Worm (Caenorhabditis elegans) whole organism, L4 larva: Measurements from ENCODE around the gene ttx-1.

Experiments used
- F49E8.2 ChIP-seq: sonication (generic microtip); optimal IDR thresholded peaks from 2 replicates; lab custom pipeline; 2016; ENCODE audit warnings: missing compliant biosample characterization, mild to moderate bottlenecking, missing genetic modification characterization, borderline replicate concordance
- T26A8.4 ChIP-seq: fragments of 200-800 bp; sonication (Bioruptor generic); IDR thresholded peaks from 2 replicates; pipeline ENCODE4 v1.3.6; 2022; ENCODE audit warnings: missing genetic modification characterization, missing compliant biosample characterization
- Y105C5A.15 ChIP-seq: fragments of 200-800 bp; sonication (Bioruptor generic); IDR thresholded peaks from 2 replicates; pipeline ENCODE4 v1.3.6; 2022; ENCODE audit warnings: missing genetic modification characterization, missing compliant biosample characterization
- Y48G9A.11 ChIP-seq: fragments of 200-800 bp; sonication (Bioruptor generic); IDR thresholded peaks from 2 replicates; pipeline ENCODE4 v1.3.6; 2022; ENCODE audit warnings: missing genetic modification reagents, missing genetic modification characterization, missing compliant biosample characterization
- Y5F2A.4 ChIP-seq: fragments of 200-800 bp; sonication (Bioruptor generic); optimal IDR thresholded peaks from 2 replicates; lab custom pipeline; 2018; ENCODE audit warnings: mild to moderate bottlenecking, missing genetic modification characterization, missing compliant biosample characterization
- Y75B8A.6 ChIP-seq: fragments of 200-800 bp; sonication (Bioruptor generic); IDR thresholded peaks from 2 replicates; pipeline ENCODE4 v1.3.6; 2022; ENCODE audit warnings: missing genetic modification reagents, missing genetic modification characterization, missing compliant biosample characterization
- aly-2 ChIP-seq: sonication (generic microtip); optimal IDR thresholded peaks from 2 replicates; lab custom pipeline; 2018; ENCODE audit warnings: missing biosample characterization, missing genetic modification characterization
- ama-1 ChIP-seq: fragments of 150-350 bp; optimal IDR thresholded peaks from 2 replicates; lab custom pipeline; 2014; ENCODE audit warnings: inconsistent platforms, mixed read lengths
- arid-1 ChIP-seq: fragments of 200-800 bp; sonication (Bioruptor generic); conservative IDR thresholded peaks from 2 replicates; pipeline ENCODE4 v1.3.6; 2022; ENCODE audit warnings: missing genetic modification reagents, missing genetic modification characterization, missing compliant biosample characterization
- ceh-20 ChIP-seq: fragments of 200-800 bp; sonication (Bioruptor generic); IDR thresholded peaks from 2 replicates; pipeline ENCODE4 v1.3.6; 2022; ENCODE audit warnings: missing genetic modification reagents, missing genetic modification characterization, missing compliant biosample characterization
- ceh-28 ChIP-seq: fragments of 150-350 bp; optimal IDR thresholded peaks from 2 replicates; lab custom pipeline; 2014; ENCODE audit warnings: missing biosample characterization, missing genetic modification reagents, missing genetic modification characterization
- ceh-82 ChIP-seq: sonication (generic microtip); optimal IDR thresholded peaks from 2 replicates; lab custom pipeline; 2017; ENCODE audit warnings: missing biosample characterization, missing genetic modification characterization
- cey-2 ChIP-seq: sonication (generic microtip); optimal IDR thresholded peaks from 3 replicates; lab custom pipeline; 2017; ENCODE audit warnings: missing genetic modification characterization, mild to moderate bottlenecking, missing compliant biosample characterization, antibody characterized with exemption, borderline replicate concordance; ENCODE audit not compliant: insufficient read depth
- ctbp-1 ChIP-seq: fragments of 200-800 bp; sonication (Bioruptor generic); IDR thresholded peaks from 2 replicates; pipeline ENCODE4 v1.3.6; 2022; ENCODE audit warnings: missing genetic modification reagents, missing genetic modification characterization, missing compliant biosample characterization
- daf-12 ChIP-seq: fragments of 150-350 bp; optimal IDR thresholded peaks from 2 replicates; lab custom pipeline; 2014; ENCODE audit warnings: missing biosample characterization, missing genetic modification reagents, missing genetic modification characterization
- daf-16 ChIP-seq, 3 experiments: sonication (generic microtip); optimal IDR thresholded peaks; 2 replicates each; lab custom pipeline; 2016 to 2017; ENCODE audit warnings: missing genetic modification characterization in 3 of 3, missing genetic modification reagents in 3 of 3, mild to moderate bottlenecking in 2 of 3, missing compliant biosample characterization in 2 of 3, missing biosample characterization in 1 of 3, moderate library complexity in 1 of 3
- dmd-8 ChIP-seq: fragments of 200-800 bp; sonication (Bioruptor generic); IDR thresholded peaks from 2 replicates; pipeline ENCODE4 v1.3.6; 2022; ENCODE audit warnings: missing genetic modification characterization, missing compliant biosample characterization
- dmd-9 ChIP-seq: fragments of 200-800 bp; sonication (Bioruptor generic); IDR thresholded peaks from 2 replicates; pipeline ENCODE4 v1.3.6; 2022; ENCODE audit warnings: missing genetic modification reagents, missing genetic modification characterization, missing compliant biosample characterization
- dve-1 ChIP-seq: sonication (generic microtip); optimal IDR thresholded peaks from 2 replicates; lab custom pipeline; 2017; ENCODE audit warnings: antibody characterized with exemption, mild to moderate bottlenecking, missing genetic modification characterization, missing compliant biosample characterization; ENCODE audit not compliant: insufficient read depth
- egl-43 ChIP-seq: fragments of 200-800 bp; sonication (Bioruptor generic); IDR thresholded peaks from 2 replicates; pipeline ENCODE4 v1.3.6; 2022; ENCODE audit warnings: missing genetic modification reagents, missing genetic modification characterization, missing compliant biosample characterization
- jun-1 ChIP-seq: fragments of 150-350 bp; optimal IDR thresholded peaks from 2 replicates; lab custom pipeline; 2014; ENCODE audit warnings: missing biosample characterization, missing genetic modification reagents, missing genetic modification characterization
- lim-7 ChIP-seq: fragments of 200-800 bp; sonication (Bioruptor generic); IDR thresholded peaks from 2 replicates; pipeline ENCODE4 v1.3.6; 2022; ENCODE audit warnings: missing genetic modification characterization, missing compliant biosample characterization
- lin-1 ChIP-seq: fragments of 200-800 bp; sonication (Bioruptor generic); IDR thresholded peaks from 2 replicates; pipeline ENCODE4 v1.3.6; 2022; ENCODE audit warnings: missing genetic modification reagents, missing genetic modification characterization, missing compliant biosample characterization
- lin-13 ChIP-seq: fragments of 150-350 bp; optimal IDR thresholded peaks from 2 replicates; lab custom pipeline; 2014; ENCODE audit warnings: missing biosample characterization, missing genetic modification reagents, missing genetic modification characterization
- lin-38 ChIP-seq: fragments of 200-800 bp; sonication (Bioruptor generic); IDR thresholded peaks from 2 replicates; pipeline ENCODE4 v1.3.6; 2022; ENCODE audit warnings: missing genetic modification reagents, missing genetic modification characterization, missing compliant biosample characterization
- lsy-2 ChIP-seq, 2 experiments: fragments of 150-350 bp in 1 of 2; sonication (generic microtip) in 1 of 2; optimal IDR thresholded peaks; 2 replicates each; lab custom pipeline; 2014 to 2017; ENCODE audit warnings: missing biosample characterization in 2 of 2, missing genetic modification characterization in 2 of 2
- madf-5 ChIP-seq, 2 experiments: fragments of 200-800 bp; sonication (Bioruptor generic); IDR thresholded peaks; 2 replicates each; pipeline ENCODE4 v1.3.6; 2022; ENCODE audit warnings: missing compliant biosample characterization in 2 of 2, missing genetic modification characterization in 2 of 2
- madf-9 ChIP-seq: fragments of 200-800 bp; sonication (Bioruptor generic); conservative IDR thresholded peaks from 2 replicates; pipeline ENCODE4 v1.3.6; 2022; ENCODE audit warnings: missing genetic modification reagents, missing genetic modification characterization, missing compliant biosample characterization
- mdt-29 ChIP-seq: fragments of 200-800 bp; sonication (Bioruptor generic); IDR thresholded peaks from 2 replicates; pipeline ENCODE4 v1.3.6; 2022; ENCODE audit warnings: missing genetic modification reagents, missing genetic modification characterization, missing compliant biosample characterization
- mep-1 ChIP-seq: fragments of 150-350 bp; sonication (generic microtip); optimal IDR thresholded peaks from 3 replicates; lab custom pipeline; 2014; ENCODE audit warnings: missing biosample characterization, missing genetic modification characterization
- mxl-2 ChIP-seq: fragments of 200-800 bp; sonication (Bioruptor generic); conservative IDR thresholded peaks from 2 replicates; pipeline ENCODE4 v1.3.6; 2022; ENCODE audit warnings: missing genetic modification reagents, missing genetic modification characterization, missing compliant biosample characterization
- nhr-102 ChIP-seq: sonication (generic microtip); optimal IDR thresholded peaks from 2 replicates; lab custom pipeline; 2016; ENCODE audit warnings: mild to moderate bottlenecking, missing genetic modification characterization, moderate library complexity, missing compliant biosample characterization
- nhr-111 ChIP-seq: fragments of 200-800 bp; sonication (Bioruptor generic); optimal IDR thresholded peaks from 2 replicates; lab custom pipeline; 2018; ENCODE audit warnings: mild to moderate bottlenecking, missing genetic modification characterization, missing compliant biosample characterization
- nhr-42 ChIP-seq: fragments of 200-800 bp; sonication (Bioruptor generic); IDR thresholded peaks from 2 replicates; pipeline ENCODE4 v1.3.6; 2022; ENCODE audit warnings: missing genetic modification characterization, missing compliant biosample characterization
- nhr-48 ChIP-seq: sonication (generic microtip); optimal IDR thresholded peaks from 2 replicates; lab custom pipeline; 2016; ENCODE audit warnings: mild to moderate bottlenecking, missing genetic modification characterization, missing compliant biosample characterization
- nhr-6 ChIP-seq: fragments of 150-350 bp; optimal IDR thresholded peaks from 2 replicates; lab custom pipeline; 2014; ENCODE audit warnings: missing biosample characterization, missing genetic modification characterization
- nhr-76 ChIP-seq: fragments of 150-350 bp; optimal IDR thresholded peaks from 2 replicates; lab custom pipeline; 2014; ENCODE audit warnings: missing biosample characterization, missing genetic modification characterization
- pha-4 ChIP-seq, 2 experiments: fragments of 150-350 bp in 1 of 2; fragments of 200-800 bp in 1 of 2; sonication (Bioruptor generic) in 1 of 2; IDR thresholded peaks in 1 of 2; optimal IDR thresholded peaks in 1 of 2; 2 replicates each; pipeline versions ENCODE4 v1.3.6 to Lab custom; 2014 to 2022; ENCODE audit warnings: missing genetic modification characterization in 2 of 2, missing genetic modification reagents in 2 of 2, missing biosample characterization in 1 of 2, missing compliant biosample characterization in 1 of 2
- php-3 ChIP-seq: fragments of 200-800 bp; sonication (Bioruptor generic); IDR thresholded peaks from 2 replicates; pipeline ENCODE4 v1.3.6; 2022; ENCODE audit warnings: missing genetic modification reagents, missing genetic modification characterization, missing compliant biosample characterization
- saeg-2 ChIP-seq: fragments of 200-800 bp; sonication (Bioruptor generic); IDR thresholded peaks from 2 replicates; pipeline ENCODE4 v1.3.6; 2022; ENCODE audit warnings: missing genetic modification reagents, missing genetic modification characterization, missing compliant biosample characterization
- sdz-12 ChIP-seq: fragments of 200-800 bp; sonication (Bioruptor generic); optimal IDR thresholded peaks from 2 replicates; lab custom pipeline; 2018; ENCODE audit warnings: mild to moderate bottlenecking, missing genetic modification characterization, missing compliant biosample characterization
- set-16 ChIP-seq: fragments of 200-800 bp; sonication (Bioruptor generic); IDR thresholded peaks from 2 replicates; pipeline ENCODE4 v1.3.6; 2022; ENCODE audit warnings: missing genetic modification reagents, missing genetic modification characterization, missing compliant biosample characterization
- skn-1 ChIP-seq: fragments of 150-350 bp; optimal IDR thresholded peaks from 2 replicates; lab custom pipeline; 2014; ENCODE audit warnings: missing biosample characterization, missing genetic modification characterization
- tag-97 ChIP-seq: fragments of 200-800 bp; sonication (Bioruptor generic); IDR thresholded peaks from 2 replicates; pipeline ENCODE4 v1.3.6; 2022; ENCODE audit warnings: missing genetic modification characterization, missing compliant biosample characterization
- unc-130 ChIP-seq: sonication (generic microtip); optimal IDR thresholded peaks from 2 replicates; lab custom pipeline; 2016; ENCODE audit warnings: missing genetic modification reagents, missing genetic modification characterization, missing compliant biosample characterization
- vab-7 ChIP-seq: fragments of 200-800 bp; sonication (Bioruptor generic); IDR thresholded peaks from 2 replicates; pipeline ENCODE4 v1.3.6; 2022; ENCODE audit warnings: missing genetic modification reagents, missing genetic modification characterization, missing compliant biosample characterization
- zfp-2 ChIP-seq: sonication (generic microtip); optimal IDR thresholded peaks from 2 replicates; lab custom pipeline; 2016; ENCODE audit warnings: mild to moderate bottlenecking, missing genetic modification characterization, missing compliant biosample characterization
- zip-11 ChIP-seq: fragments of 200-800 bp; sonication (Bioruptor generic); IDR thresholded peaks from 2 replicates; pipeline ENCODE4 v1.3.6; 2022; ENCODE audit warnings: missing genetic modification characterization, missing compliant biosample characterization
- zip-2 ChIP-seq: fragments of 150-350 bp; optimal IDR thresholded peaks from 2 replicates; lab custom pipeline; 2014; ENCODE audit warnings: missing biosample characterization, missing genetic modification characterization
- ztf-7 ChIP-seq: fragments of 150-350 bp; optimal IDR thresholded peaks from 2 replicates; lab custom pipeline; 2014; ENCODE audit warnings: missing biosample characterization, missing genetic modification characterization

ttx-1 gene

DNA sequence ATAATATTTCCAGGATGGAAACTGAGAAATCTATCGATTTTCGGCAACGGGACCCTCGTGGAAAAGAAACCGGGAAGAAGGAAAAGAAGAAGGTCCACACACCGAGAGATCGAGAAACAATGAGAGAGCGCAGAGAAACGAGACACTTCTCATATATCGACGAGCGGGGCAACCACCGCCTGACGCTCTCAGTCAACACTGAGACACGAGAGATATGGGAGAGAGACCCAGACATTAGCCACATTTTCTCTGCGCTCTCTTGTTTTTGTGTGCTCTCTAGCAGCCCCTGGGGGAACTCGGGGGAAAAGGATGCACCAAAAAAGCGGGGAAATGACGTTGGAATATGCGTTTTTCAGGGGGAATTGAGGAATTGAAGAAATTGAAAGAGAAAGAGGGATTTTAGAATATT lies 58.2 kb downstream of the ttx-1 start:
- TF ChIP-seq F49E8.2 (tag; lab: Kevin White, UChicago) = no peak
- 0 out of 2 replicates have a peak, but pooled peaks have one; percentile 34 for TF ChIP-seq dmd-9
- peak; percentile 79 for TF ChIP-seq mep-1
- peak in 1 of 2 experiments; percentile 73 for TF ChIP-seq lsy-2 (tag; optimal IDR thresholded peaks at IDR 0.05; lab: Kevin White, UChicago)
- TF ChIP-seq Y48G9A.11 (GFP tag; lab: Robert Waterston, UW) = no peak
- TF ChIP-seq skn-1 (tag; lab: Kevin White, UChicago) = no peak
- TF ChIP-seq sdz-12 (GFP tag; lab: Kevin White, UChicago) = no peak
- no peak for TF ChIP-seq tag-97 (GFP tag; lab: Robert Waterston, UW)
- 0 out of 2 replicates have a peak, but pooled peaks have one; percentile 14 for TF ChIP-seq nhr-42 (GFP tag; lab: Robert Waterston, UW)
- no peak for TF ChIP-seq nhr-76 (tag; lab: Kevin White, UChicago)
- peak in 1 of 2 experiments; percentile 51 for TF ChIP-seq daf-16 (GFP tag; optimal IDR thresholded peaks at IDR 0.05; lab: Kevin White, UChicago)
- peak; percentile 73 for TF ChIP-seq daf-16 (tag; optimal IDR thresholded peaks at IDR 0.05; lab: Kevin White, UChicago)
- no peak for TF ChIP-seq zfp-2
- 0 out of 2 replicates have a peak, but pooled peaks have one; percentile 34 for TF ChIP-seq arid-1 (GFP tag; lab: Robert Waterston, UW)
- TF ChIP-seq ceh-28 (tag; lab: Kevin White, UChicago) = peak; percentile 71
- TF ChIP-seq nhr-48 = no peak
- no peak for TF ChIP-seq vab-7 (GFP tag; lab: Robert Waterston, UW)
- no peak for TF ChIP-seq daf-12 (tag; lab: Kevin White, UChicago)
- no peak for TF ChIP-seq Y105C5A.15 (GFP tag; lab: Robert Waterston, UW)
- TF ChIP-seq T26A8.4 (GFP tag; lab: Robert Waterston, UW) = peak; percentile 56; the same call in 1 of the 2 replicates
- no peak for TF ChIP-seq zip-11
- TF ChIP-seq nhr-102 (tag; lab: Kevin White, UChicago) = no peak
- TF ChIP-seq dve-1 = peak; percentile 87
- TF ChIP-seq lim-7 = no peak
- TF ChIP-seq nhr-111 (GFP tag; lab: Kevin White, UChicago) = no peak
- TF ChIP-seq ztf-7 (tag; lab: Kevin White, UChicago) = peak; percentile 33
- TF ChIP-seq mxl-2 (GFP tag; lab: Robert Waterston, UW) = no peak
- TF ChIP-seq zip-2 (tag; lab: Kevin White, UChicago) = no peak
- peak; percentile 17 for TF ChIP-seq lin-13
- no peak for TF ChIP-seq dmd-8 (GFP tag; lab: Robert Waterston, UW)
- no peak for TF ChIP-seq aly-2 (tag; lab: Kevin White, UChicago)
- TF ChIP-seq pha-4 (GFP tag; IDR thresholded peaks at IDR 0.05; lab: Robert Waterston, UW) = no peak
- TF ChIP-seq pha-4 (tag; optimal IDR thresholded peaks at IDR 0.05; lab: Kevin White, UChicago) = peak; percentile 29
- no peak for TF ChIP-seq php-3 (GFP tag; lab: Robert Waterston, UW)
- 0 out of 2 replicates have a peak, but pooled peaks have one; percentile 34 for TF ChIP-seq mdt-29
- no peak for TF ChIP-seq jun-1
- peak; percentile 3 for TF ChIP-seq ama-1
- TF ChIP-seq saeg-2 (GFP tag; lab: Robert Waterston, UW) = no peak
- no peak for TF ChIP-seq ceh-82 (tag; lab: Kevin White, UChicago)
- TF ChIP-seq lin-1 = no peak
- 0 out of 2 replicates have a peak, but pooled peaks have one; percentile 22 for TF ChIP-seq lin-38 (GFP tag; lab: Robert Waterston, UW)
- TF ChIP-seq nhr-6 (tag; lab: Kevin White, UChicago) = peak; percentile 45
- TF ChIP-seq egl-43 (GFP tag; lab: Robert Waterston, UW) = no peak
- no peak for TF ChIP-seq Y5F2A.4 (GFP tag; lab: Kevin White, UChicago)
- no peak for TF ChIP-seq cey-2
- TF ChIP-seq set-16 = peak; percentile 62
- TF ChIP-seq ceh-20 (GFP tag; lab: Robert Waterston, UW) = peak; percentile 80
- TF ChIP-seq ctbp-1 (GFP tag; lab: Robert Waterston, UW) = peak; percentile 77
- TF ChIP-seq madf-5 (GFP tag; IDR thresholded peaks at IDR 0.05; lab: Robert Waterston, UW) = no peak
- no peak for TF ChIP-seq madf-9 (GFP tag; lab: Robert Waterston, UW)
- TF ChIP-seq unc-130 = no peak
- no peak for TF ChIP-seq Y75B8A.6
